Worm (Caenorhabditis elegans): ENCODE data around the gene C49C8.1.

- TF ChIP-seq peb-1 (tag; optimal IDR thresholded peaks at IDR 0.05) (no peak), alr-1 (tag; optimal IDR thresholded peaks at IDR 0.05) (no peak), sma-3 (GFP tag; optimal IDR thresholded peaks at IDR 0.05) (peak; percentile 15), ztf-11 (tag; optimal IDR thresholded peaks at IDR 0.05) (no peak), unc-62 (GFP tag; optimal IDR thresholded peaks at IDR 0.05) (no peak)
These were observed 37.1 kb downstream of the C49C8.1 start, which contains the start of the genes hst-1 and ints-6 for ce11 chrIV:8691486-8691885.

Data from whole organism, L2 larva.